Worm (Caenorhabditis elegans): Measurements from ENCODE around the gene cpg-23.
"Not testable (repeated sequence)": the region's sequence is repeated elsewhere in the genome, so short reads cannot be mapped to it uniquely, and the experiment has no call there.

cpg-23 gene

ce11 chrV:19140495-19140894 lies at the start of gene cpg-23:
TSS of gene cpg-23 (plus strand) at chrV:19140795.
- TF ChIP-seq him-1 (tag; optimal IDR thresholded peaks at IDR 0.05) (no peak), W03F9.2 (tag; optimal IDR thresholded peaks at IDR 0.05) (no peak), dao-5 (tag; optimal IDR thresholded peaks at IDR 0.05) (no peak)

ce11 chrV:19090885-19091284 lies 49.7 kb upstream of the cpg-23 start:
- TF ChIP-seq him-1 (tag; optimal IDR thresholded peaks at IDR 0.05) (no peak), W03F9.2 (tag; optimal IDR thresholded peaks at IDR 0.05) (no peak), dao-5 (tag; optimal IDR thresholded peaks at IDR 0.05) (no peak)

ce11 chrV:19099504-19099903 lies 41.1 kb upstream of the cpg-23 start:
- no peak for TF ChIP-seq dao-5 (tag; optimal IDR thresholded peaks at IDR 0.05)

ce11 chrV:19101589-19102201 lies 38.9 kb upstream of the cpg-23 start, which contains the start of gene zhp-4:
TSS of gene zhp-4 (minus strand) at chrV:19101786.
- TF ChIP-seq dao-5, him-1, W03F9.2 (tag; optimal IDR thresholded peaks at IDR 0.05): not testable (repeated sequence)

ce11 chrV:19107065-19107464 lies 33.5 kb upstream of the cpg-23 start:
- no peak for TF ChIP-seq dao-5 (tag; optimal IDR thresholded peaks at IDR 0.05)

- no peak for TF ChIP-seq W03F9.2 (tag; optimal IDR thresholded peaks at IDR 0.05)
These were observed 23.7 kb upstream of the cpg-23 start for ce11 chrV:19116872-19117372.

ce11 chrV:19118312-19118711 lies 22.3 kb upstream of the cpg-23 start, which contains the start of gene pro-3:
TSS of gene pro-3 (minus strand) at chrV:19118412.
- TF ChIP-seq him-1 (tag; optimal IDR thresholded peaks at IDR 0.05) (no peak), W03F9.2 (tag; optimal IDR thresholded peaks at IDR 0.05) (no peak), dao-5 (tag; optimal IDR thresholded peaks at IDR 0.05) (no peak)

- TF ChIP-seq him-1 (tag; optimal IDR thresholded peaks at IDR 0.05) (no peak), dao-5 (tag; optimal IDR thresholded peaks at IDR 0.05) (no peak)
These were observed 21.3 kb upstream of the cpg-23 start, which contains the start of gene Y39B6A.13 for ce11 chrV:19119260-19119659. TSS of gene Y39B6A.13 (minus strand) at chrV:19119425.

- TF ChIP-seq W03F9.2 (tag; optimal IDR thresholded peaks at IDR 0.05), result no peak
- TF ChIP-seq dao-5 (tag; optimal IDR thresholded peaks at IDR 0.05), result no peak
- TF ChIP-seq him-1 (tag; optimal IDR thresholded peaks at IDR 0.05), result no peak
These were observed 19.6 kb upstream of the cpg-23 start for ce11 chrV:19120743-19121642.

ce11 chrV:19124586-19124985 lies 16.0 kb upstream of the cpg-23 start, which contains the start of gene bed-1:
TSS of gene bed-1 (minus strand) at chrV:19124922.
- TF ChIP-seq him-1 (tag; optimal IDR thresholded peaks at IDR 0.05), result no peak
- TF ChIP-seq W03F9.2 (tag; optimal IDR thresholded peaks at IDR 0.05), result no peak
- no peak for TF ChIP-seq dao-5 (tag; optimal IDR thresholded peaks at IDR 0.05)

ce11 chrV:19125253-19125652 lies 15.3 kb upstream of the cpg-23 start:
- no peak for TF ChIP-seq dao-5 (tag; optimal IDR thresholded peaks at IDR 0.05)
- no peak for TF ChIP-seq him-1 (tag; optimal IDR thresholded peaks at IDR 0.05)
- no peak for TF ChIP-seq W03F9.2 (tag; optimal IDR thresholded peaks at IDR 0.05)

- TF ChIP-seq him-1 (tag; optimal IDR thresholded peaks at IDR 0.05), result peak; percentile 49
- TF ChIP-seq W03F9.2 (tag; optimal IDR thresholded peaks at IDR 0.05), result no peak
- peak; percentile 50 for TF ChIP-seq dao-5 (tag; optimal IDR thresholded peaks at IDR 0.05)
These were observed 14.8 kb upstream of the cpg-23 start for ce11 chrV:19125812-19126211.

- no peak for TF ChIP-seq W03F9.2 (tag; optimal IDR thresholded peaks at IDR 0.05)
- TF ChIP-seq dao-5 (tag; optimal IDR thresholded peaks at IDR 0.05), result no peak
- no peak for TF ChIP-seq him-1 (tag; optimal IDR thresholded peaks at IDR 0.05)
These were observed 13.4 kb upstream of the cpg-23 start, which contains the start of gene dyf-17 for ce11 chrV:19127225-19127624. TSS of gene dyf-17 (plus strand) at chrV:19127525.

- TF ChIP-seq W03F9.2 (tag; optimal IDR thresholded peaks at IDR 0.05), result no peak
- no peak for TF ChIP-seq dao-5 (tag; optimal IDR thresholded peaks at IDR 0.05)
- TF ChIP-seq him-1 (tag; optimal IDR thresholded peaks at IDR 0.05), result no peak
These were observed 10.9 kb upstream of the cpg-23 start for ce11 chrV:19129497-19130212.
